Worm (Caenorhabditis elegans): ENCODE data around the gene abts-4.

ce11 chrX:6750145-6750544 lies 11.4 kb downstream of the abts-4 start:
- TF ChIP-seq him-1 (tag; optimal IDR thresholded peaks at IDR 0.05): peak; percentile 77
- TF ChIP-seq dao-5 (tag; optimal IDR thresholded peaks at IDR 0.05): no peak
- peak; percentile 49 for TF ChIP-seq W03F9.2 (tag; optimal IDR thresholded peaks at IDR 0.05)

All from whole organism, L4/young adult.